Fruit fly (Drosophila melanogaster): ENCODE data around the gene gogo.
A peak's percentile ranks its signal among the peaks of the same experiment; 100 is the strongest.

The gogo gene

DNA sequence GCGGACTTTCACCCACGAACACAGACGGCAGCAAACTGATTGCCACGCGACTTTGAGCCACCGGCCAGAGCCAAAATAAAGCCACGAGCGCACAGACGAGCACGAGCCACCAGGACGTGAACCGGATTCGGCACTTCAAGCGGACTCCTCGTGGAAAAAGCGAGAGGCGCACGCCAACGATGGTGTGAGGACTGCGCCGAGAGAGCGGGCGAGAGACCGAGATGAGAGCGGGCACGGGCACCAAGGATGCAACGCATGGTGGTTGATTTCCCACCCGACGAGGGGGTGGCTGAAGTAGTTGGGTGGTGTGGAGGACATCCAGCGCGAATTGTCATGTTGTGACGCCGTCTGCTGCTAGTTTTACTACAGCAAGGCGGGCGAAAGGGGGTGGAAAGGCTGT lies at the start of gene gogo:
gogo (minus strand) TSS at position 39 of the 400 bp plus-strand sequence.
- TF ChIP-seq psq (optimal IDR thresholded peaks at IDR 0.05) (no peak), h (optimal IDR thresholded peaks at IDR 0.05) (no peak), ttk (optimal IDR thresholded peaks at IDR 0.05) (no peak), Sin3A (optimal IDR thresholded peaks at IDR 0.05) (no peak), insv (optimal IDR thresholded peaks at IDR 0.05) (no peak), Myc (optimal IDR thresholded peaks at IDR 0.05) (no peak)

dm6 chr3L:20342334-20342733 lies 47.4 kb upstream of the gogo start, which contains the start of gene Spn77Bc:
Spn77Bc (plus strand) TSS chr3L:20342634.
- TF ChIP-seq insv (optimal IDR thresholded peaks at IDR 0.05) (no peak), psq (optimal IDR thresholded peaks at IDR 0.05) (no peak), h (optimal IDR thresholded peaks at IDR 0.05) (no peak), ttk (optimal IDR thresholded peaks at IDR 0.05) (no peak), Myc (optimal IDR thresholded peaks at IDR 0.05) (no peak), Sin3A (optimal IDR thresholded peaks at IDR 0.05) (no peak)

DNA sequence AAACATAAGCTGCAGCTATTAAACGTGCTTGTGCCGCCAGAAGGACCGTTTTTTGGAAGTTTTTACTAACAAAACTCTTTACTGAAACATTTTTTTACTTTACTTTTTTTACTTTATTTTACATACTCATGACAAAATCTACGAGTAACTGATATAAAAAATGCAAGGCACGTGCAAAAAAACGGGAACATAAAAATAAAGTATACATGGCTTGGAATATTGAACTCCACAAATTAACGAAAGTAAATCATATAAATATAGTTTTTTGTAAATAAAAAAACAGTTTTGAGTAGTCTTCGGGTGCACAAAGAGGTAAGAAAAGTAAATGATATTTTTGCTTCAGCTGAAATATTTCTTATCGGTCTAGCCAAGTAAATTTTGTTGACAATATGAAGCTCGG lies 25.7 kb upstream of the gogo start, which contains the start of gene Spn77Bb:
Spn77Bb (plus strand) TSS at position 301 of the 400 bp plus-strand sequence.
- TF ChIP-seq psq (optimal IDR thresholded peaks at IDR 0.05) (no peak), h (optimal IDR thresholded peaks at IDR 0.05) (no peak), insv (optimal IDR thresholded peaks at IDR 0.05) (no peak), Sin3A (optimal IDR thresholded peaks at IDR 0.05) (no peak), Myc (optimal IDR thresholded peaks at IDR 0.05) (no peak), ttk (optimal IDR thresholded peaks at IDR 0.05) (no peak)

dm6 chr3L:20320044-20320443 lies 25.1 kb upstream of the gogo start:
- TF ChIP-seq ttk (optimal IDR thresholded peaks at IDR 0.05) (no peak), Myc (optimal IDR thresholded peaks at IDR 0.05) (no peak)

DNA sequence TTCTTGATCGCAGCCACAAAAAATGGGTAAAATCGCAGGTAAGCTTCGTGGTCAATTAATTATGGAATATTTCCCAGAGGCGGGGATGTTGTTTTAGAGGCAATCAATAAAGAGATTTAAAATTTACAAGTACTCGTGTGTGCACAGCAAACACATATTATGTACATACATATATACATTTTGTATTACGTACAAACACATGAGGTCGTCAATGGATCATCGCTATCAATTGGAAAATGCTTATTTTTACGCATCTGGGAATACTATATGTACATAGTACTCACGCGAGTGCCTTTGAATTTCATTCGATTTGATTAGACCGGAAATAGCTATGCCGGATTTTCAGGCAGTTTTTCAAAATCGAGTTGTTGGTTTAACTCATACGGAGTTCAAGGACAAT lies 22.8 kb upstream of the gogo start:
- TF ChIP-seq Myc (optimal IDR thresholded peaks at IDR 0.05) (no peak), Sin3A (optimal IDR thresholded peaks at IDR 0.05) (no peak), insv (optimal IDR thresholded peaks at IDR 0.05) (no peak), psq (optimal IDR thresholded peaks at IDR 0.05) (no peak), h (optimal IDR thresholded peaks at IDR 0.05) (no peak), ttk (optimal IDR thresholded peaks at IDR 0.05) (no peak)

dm6 chr3L:20316956-20317589 lies 22.1 kb upstream of the gogo start, which contains the start of gene Spn77Ba:
Spn77Ba (plus strand) TSS chr3L:20317190.
- TF ChIP-seq h (optimal IDR thresholded peaks at IDR 0.05) (no peak), psq (optimal IDR thresholded peaks at IDR 0.05) (no peak), ttk (optimal IDR thresholded peaks at IDR 0.05) (no peak), Sin3A (optimal IDR thresholded peaks at IDR 0.05) (no peak), insv (optimal IDR thresholded peaks at IDR 0.05) (no peak), Myc (optimal IDR thresholded peaks at IDR 0.05) (no peak)

DNA sequence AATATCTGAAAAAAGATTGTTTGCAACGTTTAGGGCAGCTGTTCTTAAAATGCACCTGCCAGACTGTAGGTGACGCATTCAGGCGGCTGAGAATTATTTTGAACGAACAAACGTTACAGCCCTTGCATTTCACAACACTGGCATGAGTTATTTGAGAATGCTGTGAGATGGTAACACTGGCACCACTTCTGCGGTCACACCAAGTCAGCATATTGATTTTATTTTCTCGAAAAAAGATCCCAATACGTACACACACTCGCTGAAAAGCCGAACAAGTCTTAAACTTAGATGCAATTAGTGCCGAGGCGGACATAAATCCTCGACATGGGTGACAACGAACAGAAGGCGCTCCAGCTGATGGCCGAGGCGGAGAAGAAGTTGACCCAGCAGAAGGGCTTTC lies 18.5 kb upstream of the gogo start, which contains the start of gene alphaSnap:
alphaSnap (plus strand) TSS at position 164 of the 400 bp plus-strand sequence.
- no peak for TF ChIP-seq insv (optimal IDR thresholded peaks at IDR 0.05)
- TF ChIP-seq Sin3A (optimal IDR thresholded peaks at IDR 0.05) = no peak
- no peak for TF ChIP-seq ttk (optimal IDR thresholded peaks at IDR 0.05)
- no peak for TF ChIP-seq h (optimal IDR thresholded peaks at IDR 0.05)
- TF ChIP-seq psq (optimal IDR thresholded peaks at IDR 0.05) = no peak
- TF ChIP-seq Myc (optimal IDR thresholded peaks at IDR 0.05) = no peak

DNA sequence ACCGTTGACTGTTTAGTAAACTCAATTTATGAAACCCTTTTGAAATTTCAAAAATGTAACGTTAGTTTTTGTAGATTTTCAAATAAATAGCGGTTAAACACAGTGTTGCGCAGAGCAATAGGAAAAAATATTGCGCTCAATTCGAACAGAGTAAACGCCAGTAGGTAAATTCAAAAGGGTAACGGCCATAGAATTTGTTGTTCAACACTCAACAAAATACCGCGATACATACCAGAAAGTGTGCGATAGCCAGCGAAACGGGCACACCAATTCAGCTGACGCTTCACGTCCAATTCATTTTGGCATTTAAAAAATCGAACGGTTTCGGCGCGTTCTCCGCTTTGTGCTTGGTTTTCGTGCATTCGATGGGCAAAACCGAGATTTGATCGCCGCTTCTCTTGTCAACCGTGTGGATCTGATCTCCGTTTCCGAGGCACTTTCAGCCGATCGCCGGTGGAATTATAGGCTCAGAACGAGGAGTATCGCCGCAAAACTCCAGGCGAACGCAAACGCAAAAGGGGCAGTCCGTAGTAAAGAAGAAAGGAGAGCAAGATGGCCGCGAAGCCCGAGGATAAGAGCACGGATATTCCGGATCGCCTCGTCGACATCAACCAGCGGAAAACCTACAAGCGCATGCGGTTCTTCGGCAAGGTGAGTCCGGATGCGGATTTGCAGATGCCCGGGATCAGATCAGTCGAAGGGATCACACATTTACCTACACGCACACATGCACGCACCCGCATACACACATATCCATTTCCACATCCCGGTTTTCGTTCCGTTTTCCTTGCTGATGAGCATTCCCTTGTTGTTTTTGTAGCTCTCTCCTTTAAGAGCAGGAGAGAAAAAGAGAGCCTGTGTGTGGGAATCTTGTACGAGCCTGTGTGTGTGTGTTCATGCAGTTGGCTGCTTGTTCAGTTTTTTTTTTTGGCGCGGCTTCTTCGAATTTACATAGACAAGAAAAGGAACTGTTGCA lies 15.1 kb upstream of the gogo start:
- TF ChIP-seq insv (optimal IDR thresholded peaks at IDR 0.05) (peak; percentile 7), ttk (optimal IDR thresholded peaks at IDR 0.05) (no peak)

- TF ChIP-seq h (optimal IDR thresholded peaks at IDR 0.05) (no peak), psq (optimal IDR thresholded peaks at IDR 0.05) (no peak), ttk (optimal IDR thresholded peaks at IDR 0.05) (no peak), Sin3A (optimal IDR thresholded peaks at IDR 0.05) (no peak), insv (optimal IDR thresholded peaks at IDR 0.05) (no peak), Myc (optimal IDR thresholded peaks at IDR 0.05) (no peak)
These were observed 14.4 kb upstream of the gogo start, which contains the start of gene polo for dm6 chr3L:20309354-20309753. polo (plus strand) TSS chr3L:20309654.

dm6 chr3L:20306142-20306541 lies 11.2 kb upstream of the gogo start, which contains the start of gene CG32225:
CG32225 (minus strand) TSS chr3L:20306283.
- no peak for TF ChIP-seq Myc (optimal IDR thresholded peaks at IDR 0.05)
- no peak for TF ChIP-seq h (optimal IDR thresholded peaks at IDR 0.05)
- no peak for TF ChIP-seq ttk (optimal IDR thresholded peaks at IDR 0.05)
- no peak for TF ChIP-seq Sin3A (optimal IDR thresholded peaks at IDR 0.05)
- no peak for TF ChIP-seq psq (optimal IDR thresholded peaks at IDR 0.05)
- TF ChIP-seq insv (optimal IDR thresholded peaks at IDR 0.05) = no peak

DNA sequence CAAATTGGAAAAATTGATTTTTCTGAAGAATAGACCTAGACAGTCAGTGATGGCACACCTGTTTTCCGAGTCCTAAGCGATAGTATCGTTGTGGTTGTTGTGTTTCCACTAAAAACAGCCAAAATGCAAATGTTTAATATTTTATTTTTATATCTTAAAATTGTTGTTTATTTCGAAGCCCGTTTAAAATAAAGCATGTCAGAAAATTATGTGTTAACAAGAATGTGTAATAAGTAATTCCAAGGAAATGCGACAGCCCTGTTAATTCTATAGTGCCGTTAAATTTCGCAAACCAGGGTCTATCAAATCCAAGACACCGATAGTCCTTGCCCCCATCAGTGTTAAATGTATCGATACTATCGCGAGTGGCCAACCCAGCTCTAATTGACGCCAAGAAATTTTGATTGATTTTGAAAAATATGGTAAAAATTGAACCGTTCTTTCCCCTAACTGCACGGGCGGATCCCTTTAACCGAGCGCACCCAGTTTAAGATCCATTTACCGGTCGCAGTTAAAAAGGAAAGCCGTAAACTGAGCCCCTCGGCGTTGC lies 7.2 kb upstream of the gogo start, which contains the start of gene Pex23:
Pex23 (minus strand) TSS at position 61 of the 550 bp plus-strand sequence.
- TF ChIP-seq insv (optimal IDR thresholded peaks at IDR 0.05) = no peak
- TF ChIP-seq Sin3A (optimal IDR thresholded peaks at IDR 0.05) = no peak
- TF ChIP-seq h (optimal IDR thresholded peaks at IDR 0.05) = no peak
- TF ChIP-seq psq (optimal IDR thresholded peaks at IDR 0.05) = no peak
- no peak for TF ChIP-seq ttk (optimal IDR thresholded peaks at IDR 0.05)
- TF ChIP-seq Myc (optimal IDR thresholded peaks at IDR 0.05) = no peak

- TF ChIP-seq Sin3A (optimal IDR thresholded peaks at IDR 0.05) = no peak
- TF ChIP-seq ttk (optimal IDR thresholded peaks at IDR 0.05) = no peak
These were observed 4.2 kb upstream of the gogo start, which contains the start of gene SCCRO4 for dm6 chr3L:20299110-20299509. SCCRO4 (plus strand) TSS chr3L:20299410.
